Fruit fly (Drosophila melanogaster): ENCODE data around the gene loco.

DNA sequence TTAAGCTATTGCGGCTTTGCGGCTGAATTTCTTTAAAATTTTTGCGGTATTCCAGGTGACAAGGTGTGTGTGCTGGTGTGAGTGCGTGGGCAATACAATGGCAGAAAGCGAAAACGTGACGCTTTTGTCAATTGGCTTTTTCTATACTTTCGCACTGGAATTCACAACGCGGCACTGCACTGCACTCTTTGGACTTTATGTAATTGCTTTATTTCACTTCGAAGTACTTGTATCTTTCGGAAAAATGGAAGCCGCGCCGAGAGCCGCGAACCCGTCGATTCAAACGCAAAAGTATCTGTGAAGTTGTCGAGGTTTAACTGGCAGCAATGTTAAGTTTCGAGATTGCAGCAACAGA lies 12.9 kb downstream of the loco start:
- TF ChIP-seq Hnf4 (GFP tag; optimal IDR thresholded peaks at IDR 0.05) (no peak), Hr78 (GFP tag; optimal IDR thresholded peaks at IDR 0.05) (no peak), OdsH (GFP tag; optimal IDR thresholded peaks at IDR 0.05) (no peak), psq (GFP tag; optimal IDR thresholded peaks at IDR 0.05) (no peak), Dfd (GFP tag; optimal IDR thresholded peaks at IDR 0.05) (no peak), Abd-B (GFP tag; optimal IDR thresholded peaks at IDR 0.05) (no peak), h (GFP tag; optimal IDR thresholded peaks at IDR 0.05) (no peak), Dif (GFP tag; optimal IDR thresholded peaks at IDR 0.05; ENCODE audit: partially characterized antibody) (no peak)

All from whole organism, wandering third instar larva.